Fruit fly (Drosophila melanogaster): ENCODE measurements around the gene CG17660.

CG17660 gene

DNA sequence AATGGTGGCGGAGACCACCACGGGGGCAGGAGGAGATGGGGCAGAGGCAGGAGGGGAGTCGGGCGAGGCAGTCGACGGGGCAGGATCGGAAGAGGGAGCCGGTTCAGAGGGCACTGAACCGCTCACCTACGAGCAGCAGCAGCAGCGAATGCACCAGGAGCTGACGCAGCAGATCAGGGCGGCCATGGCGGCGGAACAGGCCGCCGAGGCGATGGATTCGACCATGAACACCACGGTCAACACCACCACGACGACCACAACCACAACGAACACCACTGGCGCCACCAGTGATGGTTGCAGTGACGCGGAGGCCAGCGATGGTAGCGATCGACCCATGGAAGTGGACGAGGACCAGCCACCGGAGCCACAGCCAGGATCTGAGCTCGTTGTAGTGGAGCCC is 14.0 kb downstream of the CG17660 start:
- no peak for TF ChIP-seq CG17801 (GFP tag; optimal IDR thresholded peaks at IDR 0.05; ENCODE audit: partially characterized antibody)

DNA sequence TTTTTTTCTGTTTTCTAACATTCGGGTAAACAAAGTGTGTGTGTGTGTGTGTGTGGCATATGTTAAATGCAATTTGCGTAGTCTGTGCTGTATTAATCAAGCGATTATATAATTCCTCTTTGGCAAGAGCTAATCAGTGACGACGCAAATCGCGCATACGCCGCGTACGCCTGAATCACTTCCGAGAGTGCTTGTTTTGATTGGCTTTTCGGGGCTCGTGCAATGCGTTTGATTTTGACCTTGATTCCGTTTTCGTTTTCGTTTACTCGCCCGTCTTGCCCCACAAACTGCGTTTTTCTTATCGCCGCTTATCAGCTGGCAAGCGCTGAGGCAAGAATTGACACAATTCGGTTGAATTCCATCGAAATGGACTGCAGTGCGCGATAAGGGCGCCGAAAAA is 17.4 kb downstream of the CG17660 start:
- no peak for TF ChIP-seq CG17801 (GFP tag; optimal IDR thresholded peaks at IDR 0.05; ENCODE audit: partially characterized antibody)

DNA sequence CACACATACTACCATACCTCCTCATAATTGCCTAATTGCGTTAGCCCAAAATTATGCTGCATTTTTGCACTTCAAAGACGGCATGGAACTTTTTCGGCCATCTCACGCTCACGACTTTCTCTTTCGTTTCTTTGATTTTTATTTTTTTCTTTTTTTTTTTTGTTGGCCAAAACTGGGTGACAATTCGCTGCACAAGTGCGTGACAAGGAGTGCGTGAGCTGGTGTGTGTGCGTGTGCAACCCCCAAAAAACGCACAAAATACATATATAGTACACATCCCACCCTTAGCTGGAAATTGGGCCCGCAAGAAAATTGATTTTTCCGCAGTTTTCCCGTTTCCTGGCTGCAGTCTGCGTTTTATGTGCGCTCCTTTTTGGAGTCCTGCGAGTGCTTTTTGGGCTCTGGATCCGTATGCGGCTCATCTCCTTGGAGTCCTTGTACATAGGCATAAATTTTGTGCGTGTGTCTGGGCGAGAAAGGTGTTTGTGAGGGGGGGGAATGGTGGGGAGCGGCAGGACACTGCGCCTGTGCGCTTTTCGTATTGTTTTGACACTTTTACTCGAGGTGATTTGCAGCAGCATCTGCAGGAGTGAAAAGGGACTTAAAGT is 38.0 kb downstream of the CG17660 start:
- TF ChIP-seq CG17801 (GFP tag; optimal IDR thresholded peaks at IDR 0.05; ENCODE audit: partially characterized antibody): no peak

DNA sequence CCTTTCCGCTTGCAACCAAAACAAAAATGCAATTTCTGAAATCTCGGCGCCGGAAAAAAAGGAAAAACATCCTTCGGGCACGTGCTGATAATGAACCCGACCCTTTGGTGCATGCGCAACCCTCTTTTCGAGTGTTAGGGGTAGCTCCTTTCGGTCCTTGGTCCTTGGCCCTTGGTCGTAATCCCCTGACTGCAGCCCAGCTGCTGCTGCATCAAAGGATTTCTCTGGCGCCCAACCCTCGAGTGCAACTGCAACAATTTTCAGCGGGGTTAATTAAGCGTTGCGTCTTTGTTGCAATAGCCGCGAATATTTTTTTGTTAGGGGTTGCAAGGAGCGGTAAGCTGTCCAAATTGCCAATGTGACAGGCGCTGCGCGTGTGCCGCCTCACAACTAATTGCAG is 39.8 kb downstream of the CG17660 start:
- TF ChIP-seq CG17801 (GFP tag; optimal IDR thresholded peaks at IDR 0.05; ENCODE audit: partially characterized antibody): no peak

DNA sequence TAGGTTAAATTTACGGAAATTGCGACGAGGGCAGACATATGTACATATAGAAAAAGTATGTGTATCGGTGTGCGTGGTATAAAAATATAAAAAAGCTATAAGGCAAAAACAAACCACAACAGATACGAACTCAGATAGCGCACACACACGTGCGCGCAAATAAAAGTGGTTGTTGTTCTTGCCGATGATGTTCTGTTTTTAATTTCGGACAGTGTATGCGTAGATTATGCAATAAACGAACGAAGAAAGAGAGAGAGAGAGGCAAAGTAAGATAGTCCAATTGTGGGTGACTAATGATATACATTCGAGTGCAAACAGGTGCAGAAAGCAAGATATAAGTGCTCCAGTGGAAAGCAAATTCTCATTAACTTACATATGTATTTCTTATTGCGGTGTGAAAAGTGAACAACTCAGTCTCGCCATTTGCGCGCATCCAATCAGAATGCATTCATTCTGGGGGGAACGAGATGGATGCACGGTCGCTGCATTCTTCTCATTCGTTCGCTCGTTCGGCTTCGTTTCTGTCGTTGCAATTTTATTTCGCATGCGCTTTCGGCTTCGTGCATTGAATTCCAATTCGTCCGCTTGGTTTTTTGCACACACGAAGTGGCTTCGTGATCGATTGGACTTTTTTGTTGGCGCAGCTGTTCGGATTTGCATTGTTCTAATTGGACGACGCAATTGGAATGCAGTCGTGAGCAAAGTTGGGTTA is 40.7 kb downstream of the CG17660 start:
- peak; percentile 6 for TF ChIP-seq CG17801 (GFP tag; optimal IDR thresholded peaks at IDR 0.05; ENCODE audit: partially characterized antibody)

DNA sequence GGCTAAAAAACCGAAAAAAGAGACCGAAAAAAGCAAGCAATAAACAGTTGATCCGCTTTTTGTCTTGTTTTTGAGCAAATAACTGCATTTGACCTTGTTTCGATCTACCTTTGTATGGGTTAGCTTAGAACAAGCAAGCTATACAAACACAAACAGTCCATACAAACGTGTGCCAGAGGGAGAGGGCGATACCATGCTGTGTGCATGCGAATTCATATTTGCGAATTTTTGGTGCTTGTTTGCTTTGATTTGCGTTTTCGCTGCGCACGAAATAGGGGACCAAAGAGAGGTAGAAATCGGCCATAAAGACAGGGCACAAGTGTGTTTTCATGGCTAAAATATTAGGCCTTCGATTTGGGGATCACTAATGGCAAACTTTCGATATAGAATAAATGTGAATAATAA is 41.6 kb downstream of the CG17660 start:
- no peak for TF ChIP-seq CG17801 (GFP tag; optimal IDR thresholded peaks at IDR 0.05; ENCODE audit: partially characterized antibody)

DNA sequence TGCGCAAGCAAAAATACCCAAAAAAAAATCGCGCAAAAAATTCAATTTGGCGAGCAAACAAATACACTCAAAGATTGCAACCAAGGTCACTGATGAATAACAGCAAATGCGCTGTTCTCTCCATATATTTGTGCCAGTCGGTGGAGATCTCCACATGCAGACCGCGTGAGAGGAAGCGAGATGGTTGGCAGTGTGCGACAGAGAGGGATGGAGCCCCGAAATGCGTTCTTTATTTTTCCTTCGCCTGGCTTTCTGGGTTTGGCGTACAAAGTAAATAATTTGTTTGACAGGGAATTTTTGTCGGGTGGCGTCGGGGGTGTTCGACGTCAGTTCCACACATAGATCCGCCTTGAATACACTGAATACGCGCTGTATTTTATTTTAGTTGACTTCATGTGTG is 42.7 kb downstream of the CG17660 start:
- no peak for TF ChIP-seq CG17801 (GFP tag; optimal IDR thresholded peaks at IDR 0.05; ENCODE audit: partially characterized antibody)

DNA sequence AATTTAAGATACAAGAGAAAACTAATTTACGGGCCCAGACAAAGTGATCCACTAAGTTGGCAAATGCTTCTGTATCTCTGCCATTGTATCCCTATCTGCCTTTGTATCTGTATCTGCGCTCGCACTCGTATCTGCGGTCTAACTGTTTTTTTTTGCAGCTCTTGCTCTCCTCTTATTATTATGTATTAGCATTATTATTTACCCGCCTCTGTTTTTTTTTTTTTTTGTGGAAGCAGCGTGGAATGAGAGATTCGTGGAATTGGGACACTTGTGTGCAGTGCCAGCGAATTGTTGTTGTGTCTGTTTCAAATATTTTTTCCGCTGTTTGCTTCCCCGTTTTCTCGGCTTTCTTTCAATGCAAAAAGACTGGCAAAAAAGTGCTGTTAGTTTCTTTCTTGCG is 43.4 kb downstream of the CG17660 start:
- no peak for TF ChIP-seq CG17801 (GFP tag; optimal IDR thresholded peaks at IDR 0.05; ENCODE audit: partially characterized antibody)

DNA sequence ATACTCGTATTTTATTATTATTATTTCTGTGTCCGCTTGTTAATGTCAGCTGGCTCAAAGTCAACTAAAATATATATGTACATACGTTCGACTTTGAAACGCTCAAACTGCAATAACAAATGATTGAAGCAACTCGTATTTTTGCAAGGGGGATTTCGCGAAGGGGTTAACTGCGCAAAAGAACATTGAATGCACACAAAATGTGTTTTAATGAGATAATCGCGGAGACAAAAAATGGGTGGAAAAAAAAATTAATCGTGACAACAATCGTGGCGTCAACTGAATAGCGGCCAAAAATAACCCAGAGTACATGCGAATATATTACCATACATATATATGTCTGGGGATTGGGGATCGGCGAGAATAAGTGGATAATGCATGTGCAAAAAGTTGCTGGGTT is 44.3 kb downstream of the CG17660 start:
- no peak for TF ChIP-seq CG17801 (GFP tag; optimal IDR thresholded peaks at IDR 0.05; ENCODE audit: partially characterized antibody)

DNA sequence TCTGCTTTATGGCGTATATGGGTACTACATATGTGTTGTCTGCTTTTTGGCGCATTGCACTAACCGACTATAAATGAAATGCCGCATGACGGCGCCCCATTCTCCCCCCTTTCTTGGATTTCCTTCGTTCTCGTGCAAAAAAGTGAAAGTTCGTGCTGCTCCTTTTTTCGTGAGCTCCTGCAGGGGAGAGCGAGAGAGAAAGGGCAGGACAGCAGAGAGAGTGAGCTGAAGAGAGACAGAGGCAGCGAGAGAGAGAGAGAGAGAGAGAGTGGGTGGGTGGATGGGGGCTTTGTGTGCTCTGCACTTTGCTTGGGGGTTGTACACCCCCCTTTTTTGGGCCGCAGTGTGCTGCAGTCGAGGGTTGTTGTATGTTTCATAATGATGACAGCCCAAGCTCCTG is 47.2 kb downstream of the CG17660 start:
- no peak for TF ChIP-seq CG17801 (GFP tag; optimal IDR thresholded peaks at IDR 0.05; ENCODE audit: partially characterized antibody)

DNA sequence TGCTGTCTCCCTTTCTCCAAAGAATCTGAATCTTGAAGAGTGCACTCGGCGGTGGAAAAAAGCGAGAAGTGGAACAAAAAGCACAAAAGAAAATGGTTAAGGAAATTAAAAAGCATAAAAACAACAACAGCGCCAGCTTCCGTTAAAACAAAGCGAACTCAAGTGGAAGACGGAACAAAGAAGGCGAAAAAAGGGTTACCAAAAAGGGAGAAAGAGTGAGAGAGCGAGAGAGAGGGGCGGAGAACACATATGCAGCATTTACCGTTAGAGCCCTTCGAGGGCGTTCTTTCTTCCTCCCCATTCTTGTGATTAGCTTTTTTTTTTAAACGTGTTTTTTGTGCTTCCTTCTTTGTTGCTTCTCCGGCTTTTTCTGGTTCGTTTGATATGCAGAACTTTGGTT is 52.1 kb downstream of the CG17660 start:
- no peak for TF ChIP-seq CG17801 (GFP tag; optimal IDR thresholded peaks at IDR 0.05; ENCODE audit: partially characterized antibody)
